Worm (Caenorhabditis elegans) whole organism, L4 larva: ENCODE data around the gene C06E4.2.

Source experiments
- ZK546.5 ChIP-seq, 2 experiments: sonication (generic microtip); optimal IDR thresholded peaks; 2 replicates each; lab custom pipeline; 2017; ENCODE audit warnings: missing biosample characterization in 2 of 2, missing genetic modification characterization in 2 of 2
- daf-8 ChIP-seq: fragments of 200-800 bp; sonication (Bioruptor generic); IDR thresholded peaks from 2 replicates; pipeline ENCODE4 v1.3.6; 2022; ENCODE audit warnings: missing genetic modification characterization, missing compliant biosample characterization
- lsy-2 ChIP-seq, 2 experiments: fragments of 150-350 bp in 1 of 2; sonication (generic microtip) in 1 of 2; optimal IDR thresholded peaks; 2 replicates each; lab custom pipeline; 2014 to 2017; ENCODE audit warnings: missing biosample characterization in 2 of 2, missing genetic modification characterization in 2 of 2
- nhr-28 ChIP-seq: fragments of 150-350 bp; optimal IDR thresholded peaks from 2 replicates; lab custom pipeline; 2014; ENCODE audit warnings: missing biosample characterization, missing genetic modification characterization
- pqm-1 ChIP-seq: sonication (generic microtip); optimal IDR thresholded peaks from 2 replicates; lab custom pipeline; 2017; ENCODE audit warnings: missing biosample characterization, missing genetic modification characterization
- set-16 ChIP-seq: fragments of 200-800 bp; sonication (Bioruptor generic); IDR thresholded peaks from 2 replicates; pipeline ENCODE4 v1.3.6; 2022; ENCODE audit warnings: missing genetic modification reagents, missing genetic modification characterization, missing compliant biosample characterization
- unc-130 ChIP-seq: sonication (generic microtip); optimal IDR thresholded peaks from 2 replicates; lab custom pipeline; 2016; ENCODE audit warnings: missing genetic modification reagents, missing genetic modification characterization, missing compliant biosample characterization
- zip-11 ChIP-seq: fragments of 200-800 bp; sonication (Bioruptor generic); IDR thresholded peaks from 2 replicates; pipeline ENCODE4 v1.3.6; 2022; ENCODE audit warnings: missing genetic modification characterization, missing compliant biosample characterization

ce11 chrIV:7287474-7287873 is 10.7 kb downstream of the C06E4.2 start, which contains the start of gene F42C5.3:
- TF ChIP-seq unc-130 (GFP tag; lab: Kevin White, UChicago) (no peak), daf-8 (GFP tag; lab: Robert Waterston, UW) (no peak), nhr-28 (tag; lab: Kevin White, UChicago) (no peak), set-16 (no peak), pqm-1 (tag; lab: Kevin White, UChicago) (no peak), lsy-2 (tag; optimal IDR thresholded peaks at IDR 0.05; lab: Kevin White, UChicago) (no peak), zip-11 (GFP tag; lab: Robert Waterston, UW) (no peak), ZK546.5 (tag; optimal IDR thresholded peaks at IDR 0.05; lab: Kevin White, UChicago) (no peak)
